Worm (Caenorhabditis elegans): Measurements from ENCODE around the gene M05D6.9.
A peak's percentile ranks its signal among the peaks of the same experiment; 100 is the strongest.

The M05D6.9 gene

DNA sequence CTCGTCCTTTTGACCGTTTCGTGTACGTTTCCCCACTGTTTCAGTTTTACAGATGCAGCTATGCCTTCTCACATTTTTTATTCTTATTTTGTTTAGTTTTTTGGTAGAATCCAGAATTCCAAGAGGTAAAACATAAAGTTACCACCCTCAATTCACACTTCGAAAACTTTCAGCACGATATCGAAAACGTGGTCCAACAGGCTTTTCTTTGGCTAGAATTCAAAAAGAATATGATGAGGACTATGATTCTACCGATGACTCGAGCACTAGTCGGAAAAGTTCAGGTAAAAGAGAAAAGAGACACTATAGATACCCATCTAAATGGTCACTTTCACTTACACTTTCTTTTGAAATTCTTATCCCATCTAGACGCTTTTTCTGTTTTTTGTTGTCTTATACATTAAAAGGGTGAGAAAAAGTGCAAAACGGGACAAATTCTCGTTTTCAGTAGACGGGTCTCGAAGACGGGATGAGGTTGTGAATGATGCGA is at the start of gene M05D6.9:
Gene M05D6.9 (plus strand): TSS at position 51 of the 490 bp plus-strand sequence.
- TF ChIP-seq ztf-4 (tag; optimal IDR thresholded peaks at IDR 0.05) (no peak), ceh-16 (tag; optimal IDR thresholded peaks at IDR 0.05) (no peak), elt-1 (tag; optimal IDR thresholded peaks at IDR 0.05) (peak; percentile 51), nhr-25 (tag; optimal IDR thresholded peaks at IDR 0.05) (peak; percentile 1)

DNA sequence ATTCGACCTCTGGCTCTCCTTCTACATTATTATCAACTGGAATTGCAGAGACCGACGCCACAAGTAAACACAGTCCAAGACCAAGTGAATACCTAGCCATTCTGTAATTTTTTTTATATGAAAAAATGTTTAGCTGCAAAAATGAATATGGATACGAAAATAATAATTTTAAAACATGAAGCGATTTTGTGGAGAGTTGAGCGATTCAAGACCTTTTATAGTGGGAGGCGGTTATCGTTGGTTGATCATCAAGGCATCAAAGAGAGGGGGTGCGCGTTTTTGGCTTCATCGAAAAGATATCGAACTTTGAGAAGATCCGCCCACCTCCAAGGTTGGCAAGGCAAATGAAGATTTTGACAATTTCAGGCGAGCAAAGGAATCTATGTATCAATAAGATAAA is 47.3 kb upstream of the M05D6.9 start, which contains the start of gene cut-3:
Gene cut-3 (minus strand): TSS at position 101 of the 400 bp plus-strand sequence.
- TF ChIP-seq lin-15B (tag; optimal IDR thresholded peaks at IDR 0.05) (no peak), daf-12 (tag; optimal IDR thresholded peaks at IDR 0.05) (no peak), sea-2 (GFP tag; optimal IDR thresholded peaks at IDR 0.05) (no peak), lsy-12 (tag; optimal IDR thresholded peaks at IDR 0.05) (no peak), nhr-43 (tag; optimal IDR thresholded peaks at IDR 0.05; ENCODE audit: poor library complexity, severe bottlenecking) (no peak), ZK546.5 (tag; optimal IDR thresholded peaks at IDR 0.05) (no peak), unc-39 (tag; optimal IDR thresholded peaks at IDR 0.05) (no peak), eor-1 (tag; optimal IDR thresholded peaks at IDR 0.05) (no peak), elt-1 (tag; optimal IDR thresholded peaks at IDR 0.05) (no peak), egl-5 (tag; optimal IDR thresholded peaks at IDR 0.05) (no peak), nhr-23 (tag; optimal IDR thresholded peaks at IDR 0.05) (no peak), fkh-10 (GFP tag; optimal IDR thresholded peaks at IDR 0.05) (no peak), elt-3 (tag; optimal IDR thresholded peaks at IDR 0.05) (no peak), nhr-67 (tag; optimal IDR thresholded peaks at IDR 0.05) (no peak), egl-27 (tag; optimal IDR thresholded peaks at IDR 0.05) (no peak)

- TF ChIP-seq aly-2 (tag; optimal IDR thresholded peaks at IDR 0.05) = no peak
- TF ChIP-seq pqm-1 (tag; optimal IDR thresholded peaks at IDR 0.05) = peak; percentile 30
- peak; percentile 55 for TF ChIP-seq pha-4 (tag; optimal IDR thresholded peaks at IDR 0.05)
- no peak for TF ChIP-seq nhr-28 (tag; optimal IDR thresholded peaks at IDR 0.05)
- TF ChIP-seq jun-1 (tag; optimal IDR thresholded peaks at IDR 0.05) = peak; percentile 12
Observed at ce11 chrII:8449660-8450118, 44.4 kb upstream of the M05D6.9 start, which contains the start of gene F22B5.4. Gene F22B5.4, plus strand, starts transcription at chrII:8449710.

- TF ChIP-seq unc-62 (GFP tag; optimal IDR thresholded peaks at IDR 0.05) (no peak), snpc-4 (tag; optimal IDR thresholded peaks at IDR 0.05) (no peak), pha-4 (tag; optimal IDR thresholded peaks at IDR 0.05) (peak; percentile 10), unc-39 (tag; optimal IDR thresholded peaks at IDR 0.05) (no peak), elt-3 (tag; optimal IDR thresholded peaks at IDR 0.05) (no peak)
Observed at ce11 chrII:8450750-8451149, 43.3 kb upstream of the M05D6.9 start.

DNA sequence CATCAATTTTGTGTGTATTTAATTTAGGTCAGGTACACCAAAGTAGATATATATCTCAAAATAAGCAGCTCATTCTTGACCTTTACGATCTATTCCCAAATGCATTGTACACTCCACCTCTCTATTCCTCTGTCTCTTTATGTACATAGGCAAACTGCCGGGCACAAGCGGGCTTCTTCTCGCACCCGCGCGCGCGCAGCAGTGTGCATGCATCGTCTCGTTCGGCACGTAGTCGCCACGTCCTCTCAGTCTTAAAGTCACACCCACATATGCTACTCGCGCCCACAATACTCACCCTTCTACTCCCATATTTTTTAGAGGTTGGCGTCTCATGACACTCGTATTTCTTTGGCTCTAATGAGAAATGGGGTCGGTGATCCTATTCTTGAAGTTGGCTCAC is 42.7 kb upstream of the M05D6.9 start:
- TF ChIP-seq ama-1 (optimal IDR thresholded peaks at IDR 0.05) (no peak), nhr-237 (tag; optimal IDR thresholded peaks at IDR 0.05) (no peak), lin-39 (tag; optimal IDR thresholded peaks at IDR 0.05) (peak; percentile 90), pha-4 (tag; optimal IDR thresholded peaks at IDR 0.05) (peak; percentile 73)

ce11 chrII:8454513-8454912 is 39.6 kb upstream of the M05D6.9 start, which contains the start of gene F22B5.5:
Gene F22B5.5, minus strand, starts transcription at chrII:8454613.
- no peak for TF ChIP-seq hmg-11 (tag; optimal IDR thresholded peaks at IDR 0.05)
- TF ChIP-seq pqm-1 (tag; optimal IDR thresholded peaks at IDR 0.05) = no peak
- TF ChIP-seq elt-2 (tag; optimal IDR thresholded peaks at IDR 0.05) = no peak
- no peak for TF ChIP-seq fkh-10 (GFP tag; optimal IDR thresholded peaks at IDR 0.05)
- no peak for TF ChIP-seq fos-1 (tag; optimal IDR thresholded peaks at IDR 0.05)
- no peak for TF ChIP-seq nhr-12 (tag; optimal IDR thresholded peaks at IDR 0.05)
- no peak for TF ChIP-seq nhr-77 (tag; optimal IDR thresholded peaks at IDR 0.05)
- TF ChIP-seq egl-5 (tag; optimal IDR thresholded peaks at IDR 0.05) = no peak
- no peak for TF ChIP-seq lin-15B (tag; optimal IDR thresholded peaks at IDR 0.05)
- no peak for TF ChIP-seq nhr-28 (tag; optimal IDR thresholded peaks at IDR 0.05)
- no peak for TF ChIP-seq pha-4 (tag; optimal IDR thresholded peaks at IDR 0.05)
- no peak for TF ChIP-seq unc-62 (GFP tag; optimal IDR thresholded peaks at IDR 0.05)
- TF ChIP-seq lin-39 (tag; optimal IDR thresholded peaks at IDR 0.05) = no peak

Measured in whole organism, L3 larva.